Worm (Caenorhabditis elegans) whole organism, L4 larva: Measurements from ENCODE around the gene ech-4.

Source experiments
- Y105C5A.15 ChIP-seq: fragments of 200-800 bp; sonication (Bioruptor generic); IDR thresholded peaks from 2 replicates; pipeline ENCODE4 v1.3.6; 2022; ENCODE audit warnings: missing genetic modification characterization, missing compliant biosample characterization
- Y48G9A.11 ChIP-seq: fragments of 200-800 bp; sonication (Bioruptor generic); IDR thresholded peaks from 2 replicates; pipeline ENCODE4 v1.3.6; 2022; ENCODE audit warnings: missing genetic modification reagents, missing genetic modification characterization, missing compliant biosample characterization
- daf-8 ChIP-seq: fragments of 200-800 bp; sonication (Bioruptor generic); IDR thresholded peaks from 2 replicates; pipeline ENCODE4 v1.3.6; 2022; ENCODE audit warnings: missing genetic modification characterization, missing compliant biosample characterization
- mep-1 ChIP-seq: fragments of 150-350 bp; sonication (generic microtip); optimal IDR thresholded peaks from 3 replicates; lab custom pipeline; 2014; ENCODE audit warnings: missing biosample characterization, missing genetic modification characterization
- nhr-10 ChIP-seq: fragments of 150-350 bp; optimal IDR thresholded peaks from 2 replicates; lab custom pipeline; 2014; ENCODE audit warnings: missing biosample characterization, missing genetic modification characterization
- nhr-28 ChIP-seq: fragments of 150-350 bp; optimal IDR thresholded peaks from 2 replicates; lab custom pipeline; 2014; ENCODE audit warnings: missing biosample characterization, missing genetic modification characterization

DNA sequence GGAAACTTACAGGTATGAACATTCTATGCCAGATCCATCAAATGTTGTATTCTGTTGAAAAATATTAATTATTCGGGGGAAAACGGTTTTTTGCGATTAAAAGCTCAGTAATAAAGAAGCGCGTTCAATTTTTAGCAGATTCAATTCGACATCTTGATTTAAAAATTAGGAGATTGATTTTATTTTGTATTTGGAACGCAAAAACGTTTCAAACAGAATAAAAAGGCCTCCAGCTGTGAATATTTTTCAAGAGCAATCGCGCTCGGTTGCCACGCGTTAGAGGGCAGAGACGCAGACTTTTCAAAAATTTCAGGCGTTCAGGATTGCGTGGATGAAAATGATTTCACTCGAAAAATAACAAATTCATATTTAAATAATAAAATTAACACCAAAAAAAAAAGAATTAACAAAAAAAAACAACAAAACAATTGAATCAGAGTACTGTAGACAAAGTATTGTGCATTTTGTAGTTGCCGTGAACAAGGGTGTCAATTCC, 855 bp upstream of the ech-4 start, which contains the start of gene R06F6.8:
- no peak for TF ChIP-seq mep-1 (tag; lab: Kevin White, UChicago)
- TF ChIP-seq nhr-28, result peak; percentile 9
- no peak for TF ChIP-seq daf-8
- no peak for TF ChIP-seq nhr-10 (tag; lab: Kevin White, UChicago)
- no peak for TF ChIP-seq Y105C5A.15 (GFP tag; lab: Robert Waterston, UW)
- TF ChIP-seq Y48G9A.11 (GFP tag; lab: Robert Waterston, UW), result no peak
